Fruit fly (Drosophila melanogaster) whole organism, adult: Measurements from ENCODE around the gene mRpL12.

Experiments
- CG11617 ChIP-seq: fragments of 200-800 bp; sonication (Bioruptor generic); optimal IDR thresholded peaks from 2 replicates; lab custom pipeline; 2017; ENCODE audit warnings: mild to moderate bottlenecking, missing biosample characterization, missing genetic modification reagents, missing genetic modification characterization
- CG14711 ChIP-seq: fragments of 200-800 bp; sonication (Bioruptor generic); optimal IDR thresholded peaks from 2 replicates; lab custom pipeline; 2018; ENCODE audit warnings: missing biosample characterization, mild to moderate bottlenecking, missing genetic modification characterization, moderate library complexity
- CG1620 ChIP-seq: fragments of 200-800 bp; sonication (Bioruptor generic); optimal IDR thresholded peaks from 2 replicates; lab custom pipeline; 2016; ENCODE audit warnings: missing biosample characterization, missing genetic modification characterization
- CG33017 ChIP-seq: fragments of 200-800 bp; sonication (Bioruptor generic); optimal IDR thresholded peaks from 2 replicates; lab custom pipeline; 2018; ENCODE audit warnings: missing biosample characterization, mild to moderate bottlenecking, missing genetic modification characterization, moderate library complexity
- CG7045 ChIP-seq: fragments of 200-800 bp; sonication (Bioruptor generic); optimal IDR thresholded peaks from 2 replicates; lab custom pipeline; 2017; ENCODE audit warnings: missing biosample characterization, mild to moderate bottlenecking, missing genetic modification characterization
- CG7101 ChIP-seq: fragments of 200-800 bp; sonication (Bioruptor generic); optimal IDR thresholded peaks from 2 replicates; lab custom pipeline; 2018; ENCODE audit warnings: missing biosample characterization, mild to moderate bottlenecking, missing genetic modification characterization, moderate library complexity
- Crg-1 ChIP-seq: fragments of 200-800 bp; sonication (Bioruptor generic); optimal IDR thresholded peaks from 2 replicates; lab custom pipeline; 2016; ENCODE audit warnings: missing biosample characterization, missing genetic modification characterization
- Hr96 ChIP-seq: fragments of 200-800 bp; sonication (Bioruptor generic); optimal IDR thresholded peaks from 2 replicates; lab custom pipeline; 2016; ENCODE audit warnings: missing biosample characterization, missing genetic modification characterization
- cic ChIP-seq: fragments of 200-800 bp; sonication (Bioruptor generic); optimal IDR thresholded peaks from 2 replicates; lab custom pipeline; 2017; ENCODE audit warnings: missing biosample characterization, mild to moderate bottlenecking, missing genetic modification characterization, moderate library complexity
- pad ChIP-seq: fragments of 200-800 bp; sonication (Bioruptor generic); optimal IDR thresholded peaks from 3 replicates; lab custom pipeline; 2017; ENCODE audit warnings: missing biosample characterization, missing genetic modification characterization, mild to moderate bottlenecking, moderate library complexity, missing genetic modification reagents
- tj ChIP-seq: fragments of 200-800 bp; sonication (Bioruptor generic); optimal IDR thresholded peaks from 3 replicates; lab custom pipeline; 2017; ENCODE audit warnings: missing biosample characterization, mild to moderate bottlenecking, missing genetic modification characterization, moderate library complexity

dm6 chr3L:8931916-8932315 is 24.7 kb upstream of the mRpL12 start:
- no peak for TF ChIP-seq cic (GFP tag; lab: Kevin White, UChicago)
- no peak for TF ChIP-seq CG7101
- TF ChIP-seq CG33017 (tag; lab: Kevin White, UChicago), result no peak
- no peak for TF ChIP-seq Hr96
- no peak for TF ChIP-seq Crg-1 (GFP tag; lab: Kevin White, UChicago)
- no peak for TF ChIP-seq CG14711 (tag; lab: Kevin White, UChicago)
- no peak for TF ChIP-seq pad (GFP tag; lab: Kevin White, UChicago)
- TF ChIP-seq CG1620 (GFP tag; lab: Kevin White, UChicago), result no peak
- no peak for TF ChIP-seq tj (GFP tag; lab: Kevin White, UChicago)
- TF ChIP-seq CG7045, result no peak
- TF ChIP-seq CG11617 (GFP tag; lab: Kevin White, UChicago), result no peak
